Worm (Caenorhabditis elegans) whole organism, L1 larva: ENCODE measurements around the gene msp-40.
A peak's percentile ranks its signal among the peaks of the same experiment; 100 is the strongest.
"Not testable (repeated sequence)": the region's sequence is repeated elsewhere in the genome, so short reads cannot be mapped to it uniquely, and the experiment has no call there.

Experiments used
- C34B4.2 ChIP-seq: sonication (generic microtip); optimal IDR thresholded peaks from 2 replicates; lab custom pipeline; 2017; ENCODE audit warnings: mild to moderate bottlenecking, missing genetic modification characterization, missing compliant biosample characterization
- F16B12.6 ChIP-seq: fragments of 150-350 bp; optimal IDR thresholded peaks from 2 replicates; lab custom pipeline; 2014; ENCODE audit warnings: missing biosample characterization, missing genetic modification characterization
- Y116A8C.19 ChIP-seq: sonication (generic microtip); optimal IDR thresholded peaks from 2 replicates; lab custom pipeline; 2016; ENCODE audit warnings: missing compliant biosample characterization, missing genetic modification characterization, borderline replicate concordance
- aly-2 ChIP-seq: fragments of 150-350 bp; optimal IDR thresholded peaks from 2 replicates; lab custom pipeline; 2014; ENCODE audit warnings: missing biosample characterization, missing genetic modification characterization
- ama-1 ChIP-seq: fragments of 150-350 bp; optimal IDR thresholded peaks from 2 replicates; lab custom pipeline; 2014
- ceh-63 ChIP-seq: fragments of 200-800 bp; sonication (Bioruptor generic); optimal IDR thresholded peaks from 2 replicates; lab custom pipeline; 2018; ENCODE audit warnings: mild to moderate bottlenecking, missing genetic modification characterization, missing compliant biosample characterization
- ceh-90 ChIP-seq: sonication (generic microtip); optimal IDR thresholded peaks from 2 replicates; lab custom pipeline; 2016; ENCODE audit warnings: missing genetic modification characterization, missing compliant biosample characterization
- dpl-1 ChIP-seq, 3 experiments: fragments of 150-350 bp in 2 of 3; sonication (generic microtip) in 1 of 3; optimal IDR thresholded peaks; 2 replicates each; lab custom pipeline; 2014 to 2017; ENCODE audit warnings: missing biosample characterization in 3 of 3, missing genetic modification characterization in 3 of 3, missing genetic modification reagents in 3 of 3
- efl-3 ChIP-seq: fragments of 200-800 bp; sonication (Bioruptor generic); optimal IDR thresholded peaks from 2 replicates; lab custom pipeline; 2018; ENCODE audit warnings: mild to moderate bottlenecking, missing genetic modification characterization, missing compliant biosample characterization
- ets-5 ChIP-seq: fragments of 200-800 bp; sonication (Bioruptor generic); IDR thresholded peaks from 2 replicates; pipeline ENCODE4 v1.3.6; 2022; ENCODE audit warnings: missing genetic modification characterization, missing compliant biosample characterization
- fkh-8 ChIP-seq: sonication (generic microtip); optimal IDR thresholded peaks from 2 replicates; lab custom pipeline; 2016; ENCODE audit warnings: mild to moderate bottlenecking, missing genetic modification characterization, missing compliant biosample characterization
- hlh-4 ChIP-seq: sonication (generic microtip); optimal IDR thresholded peaks from 2 replicates; lab custom pipeline; 2016; ENCODE audit warnings: mild to moderate bottlenecking, missing genetic modification characterization, missing compliant biosample characterization
- hpl-2 ChIP-seq: fragments of 150-350 bp; optimal IDR thresholded peaks from 2 replicates; lab custom pipeline; 2014; ENCODE audit warnings: missing biosample characterization, missing genetic modification reagents, missing genetic modification characterization
- lin-13 ChIP-seq: fragments of 150-350 bp; optimal IDR thresholded peaks from 2 replicates; lab custom pipeline; 2014; ENCODE audit warnings: missing biosample characterization, missing genetic modification reagents, missing genetic modification characterization
- lin-15B ChIP-seq: fragments of 150-350 bp; sonication (generic microtip); optimal IDR thresholded peaks from 3 replicates; lab custom pipeline; 2014; ENCODE audit warnings: missing biosample characterization, missing genetic modification characterization
- lir-3 ChIP-seq: sonication (generic microtip); optimal IDR thresholded peaks from 2 replicates; lab custom pipeline; 2016; ENCODE audit warnings: mild to moderate bottlenecking, missing genetic modification characterization, moderate library complexity, missing compliant biosample characterization; ENCODE audit not compliant: poor library complexity
- mdl-1 ChIP-seq, 2 experiments: fragments of 150-350 bp; optimal IDR thresholded peaks; 2 replicates each; lab custom pipeline; 2014 to 2017; ENCODE audit warnings: missing biosample characterization in 2 of 2, missing genetic modification characterization in 2 of 2, inconsistent platforms in 1 of 2
- mep-1 ChIP-seq: fragments of 150-350 bp; optimal IDR thresholded peaks from 2 replicates; lab custom pipeline; 2014; ENCODE audit warnings: missing biosample characterization, missing genetic modification characterization
- nhr-11 ChIP-seq: fragments of 150-350 bp; optimal IDR thresholded peaks from 2 replicates; lab custom pipeline; 2014; ENCODE audit warnings: missing biosample characterization, missing genetic modification characterization
- nhr-19 ChIP-seq: fragments of 200-800 bp; sonication (Bioruptor generic); conservative IDR thresholded peaks from 2 replicates; pipeline ENCODE4 v1.3.6; 2022; ENCODE audit warnings: missing genetic modification characterization, missing compliant biosample characterization
- nhr-20 ChIP-seq: sonication (generic microtip); optimal IDR thresholded peaks from 2 replicates; lab custom pipeline; 2016; ENCODE audit warnings: mild to moderate bottlenecking, missing genetic modification characterization, missing compliant biosample characterization
- nhr-237 ChIP-seq: fragments of 150-350 bp; optimal IDR thresholded peaks from 2 replicates; lab custom pipeline; 2014; ENCODE audit warnings: missing biosample characterization, missing genetic modification characterization
- nhr-47 ChIP-seq: sonication (generic microtip); optimal IDR thresholded peaks from 2 replicates; lab custom pipeline; 2016; ENCODE audit warnings: mild to moderate bottlenecking, missing genetic modification characterization, moderate library complexity, missing compliant biosample characterization
- nhr-71 ChIP-seq: sonication (generic microtip); optimal IDR thresholded peaks from 2 replicates; lab custom pipeline; 2016; ENCODE audit warnings: mild to moderate bottlenecking, missing genetic modification characterization, moderate library complexity, missing compliant biosample characterization
- nhr-76 ChIP-seq: sonication (generic microtip); optimal IDR thresholded peaks from 2 replicates; lab custom pipeline; 2017; ENCODE audit warnings: missing biosample characterization, missing genetic modification characterization
- nhr-77 ChIP-seq: fragments of 150-350 bp; optimal IDR thresholded peaks from 2 replicates; lab custom pipeline; 2014; ENCODE audit warnings: missing biosample characterization, missing genetic modification characterization
- nhr-85 ChIP-seq: sonication (generic microtip); peaks from one replicate; lab custom pipeline; 2016; ENCODE audit warnings: missing genetic modification characterization, inconsistent platforms, missing compliant biosample characterization
- nhr-90 ChIP-seq: sonication (generic microtip); optimal IDR thresholded peaks from 2 replicates; lab custom pipeline; 2016; ENCODE audit warnings: mild to moderate bottlenecking, missing genetic modification characterization, missing compliant biosample characterization; ENCODE audit not compliant: poor library complexity
- rnt-1 ChIP-seq: sonication (generic microtip); optimal IDR thresholded peaks from 2 replicates; lab custom pipeline; 2016; ENCODE audit warnings: mild to moderate bottlenecking, missing genetic modification characterization, moderate library complexity, missing compliant biosample characterization
- skn-1 ChIP-seq: fragments of 150-350 bp; optimal IDR thresholded peaks from 2 replicates; lab custom pipeline; 2014; ENCODE audit warnings: missing biosample characterization, missing genetic modification characterization
- snu-23 ChIP-seq: sonication (generic microtip); optimal IDR thresholded peaks from 2 replicates; lab custom pipeline; 2016; ENCODE audit warnings: missing genetic modification characterization, missing compliant biosample characterization
- sptf-1 ChIP-seq: fragments of 150-350 bp; optimal IDR thresholded peaks from 2 replicates; lab custom pipeline; 2014; ENCODE audit warnings: missing biosample characterization, missing genetic modification characterization
- tbx-2 ChIP-seq: sonication (generic microtip); optimal IDR thresholded peaks from 2 replicates; lab custom pipeline; 2016; ENCODE audit warnings: missing genetic modification characterization, missing compliant biosample characterization
- tlp-1 ChIP-seq: fragments of 150-350 bp; optimal IDR thresholded peaks from 2 replicates; lab custom pipeline; 2014; ENCODE audit warnings: missing biosample characterization, missing genetic modification characterization
- unc-30 ChIP-seq: sonication (generic microtip); optimal IDR thresholded peaks from 2 replicates; lab custom pipeline; 2017; ENCODE audit warnings: missing biosample characterization, missing genetic modification characterization
- unc-86 ChIP-seq: sonication (generic microtip); optimal IDR thresholded peaks from 2 replicates; lab custom pipeline; 2016; ENCODE audit warnings: missing genetic modification characterization, missing compliant biosample characterization
- unc-98 ChIP-seq: fragments of 200-800 bp; sonication (Bioruptor generic); IDR thresholded peaks from 2 replicates; pipeline ENCODE4 v1.3.6; 2022; ENCODE audit warnings: missing genetic modification characterization, missing compliant biosample characterization
- zag-1 ChIP-seq: fragments of 150-350 bp; optimal IDR thresholded peaks from 2 replicates; lab custom pipeline; 2014; ENCODE audit warnings: missing biosample characterization, missing genetic modification characterization
- zip-4 ChIP-seq: fragments of 200-800 bp; sonication (Bioruptor generic); optimal IDR thresholded peaks from 2 replicates; lab custom pipeline; 2018; ENCODE audit warnings: mild to moderate bottlenecking, missing genetic modification characterization, moderate library complexity, missing compliant biosample characterization
- ztf-4 ChIP-seq: fragments of 150-350 bp; optimal IDR thresholded peaks from 2 replicates; lab custom pipeline; 2014; ENCODE audit warnings: missing biosample characterization, missing genetic modification characterization

msp-40 gene

ce11 chrII:4827734-4828609 is 2.8 kb downstream of the msp-40 start, which contains the start of the genes fbxb-88 and tbck-1 (continued):
- TF ChIP-seq mdl-1 (tag; optimal IDR thresholded peaks at IDR 0.05; lab: Kevin White, UChicago) = no peak
- TF ChIP-seq nhr-77 (tag; lab: Kevin White, UChicago) = no peak
- TF ChIP-seq unc-30 (tag; lab: Kevin White, UChicago) = no peak
- TF ChIP-seq tlp-1 (tag; lab: Kevin White, UChicago) = no peak

ce11 chrII:4834761-4835160 is 9.5 kb downstream of the msp-40 start, which contains the start of the genes C33F10.11 and C33F10.1:
Gene C33F10.11, minus strand, starts transcription at chrII:4834861.
Gene C33F10.1, plus strand, starts transcription at chrII:4835023.
- TF ChIP-seq sptf-1 (no peak), dpl-1 (GFP tag; optimal IDR thresholded peaks at IDR 0.05; lab: Kevin White, UChicago) (no peak), zip-4 (GFP tag; lab: Kevin White, UChicago) (no peak)

ce11 chrII:4837659-4838058 is 12.4 kb downstream of the msp-40 start, which contains the start of gene C33F10.12:
Gene C33F10.12, minus strand, starts transcription at chrII:4837759.
- no peak for TF ChIP-seq ets-5 (GFP tag; lab: Robert Waterston, UW)
- TF ChIP-seq snu-23 = no peak
- no peak for TF ChIP-seq ceh-90
- TF ChIP-seq ceh-63 (GFP tag; lab: Kevin White, UChicago) = no peak
- TF ChIP-seq hpl-2 = no peak
- no peak for TF ChIP-seq nhr-77 (tag; lab: Kevin White, UChicago)
- no peak for TF ChIP-seq lin-13 (GFP tag; lab: Kevin White, UChicago)
- no peak for TF ChIP-seq nhr-47
- no peak for TF ChIP-seq nhr-76
- no peak for TF ChIP-seq nhr-71
- TF ChIP-seq nhr-11 (tag; lab: Kevin White, UChicago) = no peak
- TF ChIP-seq lin-15B (tag; lab: Kevin White, UChicago) = no peak
- TF ChIP-seq unc-86 (tag; lab: Kevin White, UChicago) = no peak
- no peak for TF ChIP-seq sptf-1
- TF ChIP-seq rnt-1 (tag; lab: Kevin White, UChicago) = no peak
- TF ChIP-seq nhr-19 (GFP tag; lab: Robert Waterston, UW) = no peak

- TF ChIP-seq ama-1 (lab: Kevin White, UChicago); Y116A8C.19 (tag; lab: Kevin White, UChicago); skn-1: not testable (repeated sequence)
Observed at ce11 chrII:4842143-4842658, 17.0 kb downstream of the msp-40 start, which contains the start of the genes T23B7.2 and nspd-4. Gene T23B7.2, minus strand, starts transcription at chrII:4842243. Gene nspd-4, plus strand, starts transcription at chrII:4842608.

- peak; percentile 29 for TF ChIP-seq nhr-71
- TF ChIP-seq rnt-1 (tag; lab: Kevin White, UChicago) = no peak
- TF ChIP-seq fkh-8 (tag; lab: Kevin White, UChicago) = peak; percentile 25
Observed at ce11 chrII:4849885-4850284, 24.7 kb downstream of the msp-40 start, which contains the start of gene T23B7.3. Gene T23B7.3, plus strand, starts transcription at chrII:4850185.

ce11 chrII:4851594-4852106 is 26.4 kb downstream of the msp-40 start, which contains the start of gene dnj-9:
Gene dnj-9, plus strand, starts transcription at chrII:4852056.
- no peak for TF ChIP-seq ceh-63 (GFP tag; lab: Kevin White, UChicago)
- TF ChIP-seq nhr-85 = peak; percentile 97
- peak; percentile 57 for TF ChIP-seq ceh-90
- TF ChIP-seq zag-1 = no peak
- peak; percentile 88 for TF ChIP-seq aly-2 (tag; lab: Kevin White, UChicago)
- peak; percentile 65 for TF ChIP-seq nhr-237 (tag; lab: Kevin White, UChicago)
- TF ChIP-seq C34B4.2 (tag; lab: Kevin White, UChicago) = peak; percentile 39
- TF ChIP-seq rnt-1 (tag; lab: Kevin White, UChicago) = peak; percentile 98
- TF ChIP-seq lir-3 (tag; lab: Kevin White, UChicago) = peak; percentile 83
- TF ChIP-seq nhr-20 = peak; percentile 98
- peak; percentile 97 for TF ChIP-seq nhr-90 (tag; lab: Kevin White, UChicago)
- peak; percentile 70 for TF ChIP-seq unc-98 (GFP tag; lab: Robert Waterston, UW)
- TF ChIP-seq efl-3 (GFP tag; lab: Kevin White, UChicago) = peak; percentile 51
- TF ChIP-seq tbx-2 = peak; percentile 97
- TF ChIP-seq snu-23 = peak; percentile 97
- peak; percentile 92 for TF ChIP-seq fkh-8 (tag; lab: Kevin White, UChicago)
- peak; percentile 8 for TF ChIP-seq hlh-4
- no peak for TF ChIP-seq nhr-76
- peak; percentile 84 for TF ChIP-seq ztf-4
- TF ChIP-seq F16B12.6 = peak; percentile 72
- TF ChIP-seq lin-13 (GFP tag; lab: Kevin White, UChicago) = peak; percentile 93
- TF ChIP-seq mep-1 = peak; percentile 99
